Worm (Caenorhabditis elegans): ENCODE measurements around the gene F42C5.3.

ce11 chrIV:7309678-7310077, 22.3 kb upstream of the F42C5.3 start:
- TF ChIP-seq pqm-1 (tag; optimal IDR thresholded peaks at IDR 0.05) (no peak), tbx-7 (tag; optimal IDR thresholded peaks at IDR 0.05) (no peak), zip-5 (tag; optimal IDR thresholded peaks at IDR 0.05) (no peak), unc-55 (GFP tag; optimal IDR thresholded peaks at IDR 0.05) (no peak), ttx-3 (tag; optimal IDR thresholded peaks at IDR 0.05) (no peak), nhr-232 (tag; optimal IDR thresholded peaks at IDR 0.05) (no peak), pha-4 (tag; optimal IDR thresholded peaks at IDR 0.05) (no peak), ama-1 (optimal IDR thresholded peaks at IDR 0.05) (no peak), fkh-10 (GFP tag; optimal IDR thresholded peaks at IDR 0.05) (no peak), nfya-1 (tag; optimal IDR thresholded peaks at IDR 0.05) (no peak), tbx-2 (tag; optimal IDR thresholded peaks at IDR 0.05) (no peak), dmd-4 (tag; optimal IDR thresholded peaks at IDR 0.05; ENCODE audit: borderline replicate concordance) (no peak), fax-1 (tag; optimal IDR thresholded peaks at IDR 0.05) (no peak)

All from whole organism, late embryonic.